Worm (Caenorhabditis elegans) whole organism, mixed stage, embryonic: ENCODE data around the gene F47B10.4.

Experiments
- bed-3 ChIP-seq: fragments of 200-800 bp; sonication (Bioruptor generic); optimal IDR thresholded peaks from 3 replicates; lab custom pipeline; 2018; ENCODE audit warnings: mild to moderate bottlenecking, missing genetic modification characterization, moderate library complexity, missing compliant biosample characterization
- ceh-43 ChIP-seq: fragments of 200-800 bp; sonication (Bioruptor generic); optimal IDR thresholded peaks from 2 replicates; lab custom pipeline; 2018; ENCODE audit warnings: mild to moderate bottlenecking, missing genetic modification characterization, moderate library complexity, missing compliant biosample characterization
- ces-1 ChIP-seq: fragments of 150-350 bp; optimal IDR thresholded peaks from 2 replicates; lab custom pipeline; 2014; ENCODE audit warnings: missing biosample characterization, missing genetic modification reagents, missing genetic modification characterization
- cnd-1 ChIP-seq: fragments of 200-800 bp; sonication (Bioruptor generic); optimal IDR thresholded peaks from 2 replicates; lab custom pipeline; 2018; ENCODE audit warnings: mild to moderate bottlenecking, missing genetic modification characterization, missing compliant biosample characterization
- drap-1 ChIP-seq: fragments of 200-800 bp; sonication (Bioruptor generic); optimal IDR thresholded peaks from 3 replicates; lab custom pipeline; 2018; ENCODE audit warnings: mild to moderate bottlenecking, missing genetic modification characterization, missing compliant biosample characterization
- elt-1 ChIP-seq: sonication (generic microtip); optimal IDR thresholded peaks from 2 replicates; lab custom pipeline; 2017; ENCODE audit warnings: missing genetic modification characterization, mild to moderate bottlenecking, missing compliant biosample characterization, antibody characterized with exemption, moderate library complexity, borderline replicate concordance; ENCODE audit not compliant: insufficient read depth
- flh-1 ChIP-seq: fragments of 200-800 bp; sonication (Bioruptor generic); optimal IDR thresholded peaks from 2 replicates; lab custom pipeline; 2018; ENCODE audit warnings: mild to moderate bottlenecking, missing genetic modification characterization, moderate library complexity, missing compliant biosample characterization
- hlh-1 ChIP-seq: fragments of 150-350 bp; optimal IDR thresholded peaks from 2 replicates; lab custom pipeline; 2014; ENCODE audit warnings: missing biosample characterization, missing genetic modification reagents, missing genetic modification characterization
- mab-5 ChIP-seq: fragments of 150-350 bp; optimal IDR thresholded peaks from 2 replicates; lab custom pipeline; 2014; ENCODE audit warnings: missing biosample characterization, missing genetic modification characterization
- mls-2 ChIP-seq: sonication (generic microtip); optimal IDR thresholded peaks from 2 replicates; lab custom pipeline; 2016; ENCODE audit warnings: mild to moderate bottlenecking, missing genetic modification characterization, moderate library complexity, missing compliant biosample characterization
- nhr-237 ChIP-seq: fragments of 150-350 bp; optimal IDR thresholded peaks from 2 replicates; lab custom pipeline; 2014; ENCODE audit warnings: missing biosample characterization, missing genetic modification characterization
- nhr-28 ChIP-seq: fragments of 150-350 bp; optimal IDR thresholded peaks from 2 replicates; lab custom pipeline; 2014; ENCODE audit warnings: missing biosample characterization, missing genetic modification characterization
- zip-8 ChIP-seq: fragments of 150-350 bp; optimal IDR thresholded peaks from 2 replicates; lab custom pipeline; 2014; ENCODE audit warnings: missing biosample characterization, missing genetic modification characterization
- ztf-11 ChIP-seq: fragments of 150-350 bp; optimal IDR thresholded peaks from 2 replicates; lab custom pipeline; 2014; ENCODE audit warnings: missing biosample characterization, missing genetic modification characterization

F47B10.4 gene

ce11 chrX:10933308-10934014 is 42.4 kb downstream of the F47B10.4 start:
- TF ChIP-seq ceh-43 (GFP tag; lab: Kevin White, UChicago): no peak
- TF ChIP-seq flh-1: no peak
- TF ChIP-seq hlh-1 (tag; lab: Kevin White, UChicago): no peak
- no peak for TF ChIP-seq cnd-1 (tag; lab: Kevin White, UChicago)
- TF ChIP-seq mls-2 (tag; lab: Kevin White, UChicago): no peak
- no peak for TF ChIP-seq nhr-237 (tag; lab: Kevin White, UChicago)
- TF ChIP-seq ces-1: peak; percentile 79

- no peak for TF ChIP-seq hlh-1 (tag; lab: Kevin White, UChicago)
- TF ChIP-seq ceh-43 (GFP tag; lab: Kevin White, UChicago): no peak
- no peak for TF ChIP-seq mab-5
- no peak for TF ChIP-seq elt-1 (tag; lab: Kevin White, UChicago)
- TF ChIP-seq cnd-1 (tag; lab: Kevin White, UChicago): no peak
- no peak for TF ChIP-seq mls-2 (tag; lab: Kevin White, UChicago)
- no peak for TF ChIP-seq nhr-28
- no peak for TF ChIP-seq flh-1
- no peak for TF ChIP-seq drap-1 (GFP tag; lab: Kevin White, UChicago)
- no peak for TF ChIP-seq bed-3 (GFP tag; lab: Kevin White, UChicago)
- TF ChIP-seq zip-8 (tag; lab: Kevin White, UChicago): no peak
- no peak for TF ChIP-seq ztf-11 (tag; lab: Kevin White, UChicago)
Observed at ce11 chrX:10941255-10941654, 50.2 kb downstream of the F47B10.4 start, which contains the start of gene pho-7. Gene pho-7, minus strand, starts transcription at chrX:10941355.
